Worm (Caenorhabditis elegans): ENCODE data around the gene cht-3.

DNA sequence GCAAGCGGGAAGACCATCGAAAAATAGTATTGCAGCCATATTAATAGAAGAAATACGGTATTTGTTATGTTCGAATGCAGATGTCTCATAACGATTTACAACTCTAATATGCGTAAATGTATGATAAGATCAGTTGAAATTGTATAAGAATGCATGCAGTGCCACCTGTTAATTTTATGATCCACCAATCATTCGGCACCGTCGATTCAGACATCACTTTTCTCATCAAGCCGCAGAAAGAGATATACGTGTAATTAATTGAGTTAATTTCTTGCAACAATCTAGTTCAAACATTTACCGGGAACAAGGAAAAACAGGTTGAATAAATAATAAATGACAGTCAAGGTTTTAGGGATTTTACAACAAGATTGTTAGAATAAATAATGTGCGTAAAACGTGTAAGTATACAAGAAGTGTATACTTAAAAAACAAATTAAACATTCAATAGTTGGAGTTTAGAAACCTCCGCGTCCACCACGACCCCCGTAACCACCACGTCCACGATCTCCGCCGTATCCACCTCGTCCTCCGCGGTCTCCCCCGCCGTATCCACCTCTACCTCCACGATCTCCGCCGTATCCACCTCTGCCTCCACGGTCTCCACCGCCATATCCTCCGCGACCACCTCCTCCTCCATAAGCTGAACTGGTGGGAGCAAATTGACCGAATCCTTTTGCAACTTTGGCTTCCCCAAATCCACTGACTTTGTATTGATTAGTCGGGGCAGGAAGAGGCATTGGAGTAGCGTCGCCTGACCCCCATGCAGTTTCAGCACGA lies 29.1 kb upstream of the cht-3 start:
- TF ChIP-seq him-1 (tag; optimal IDR thresholded peaks at IDR 0.05) (no peak), dao-5 (tag; optimal IDR thresholded peaks at IDR 0.05) (no peak), W03F9.2 (tag; optimal IDR thresholded peaks at IDR 0.05) (no peak)
